Worm (Caenorhabditis elegans): ENCODE data around the gene lpd-9.

DNA sequence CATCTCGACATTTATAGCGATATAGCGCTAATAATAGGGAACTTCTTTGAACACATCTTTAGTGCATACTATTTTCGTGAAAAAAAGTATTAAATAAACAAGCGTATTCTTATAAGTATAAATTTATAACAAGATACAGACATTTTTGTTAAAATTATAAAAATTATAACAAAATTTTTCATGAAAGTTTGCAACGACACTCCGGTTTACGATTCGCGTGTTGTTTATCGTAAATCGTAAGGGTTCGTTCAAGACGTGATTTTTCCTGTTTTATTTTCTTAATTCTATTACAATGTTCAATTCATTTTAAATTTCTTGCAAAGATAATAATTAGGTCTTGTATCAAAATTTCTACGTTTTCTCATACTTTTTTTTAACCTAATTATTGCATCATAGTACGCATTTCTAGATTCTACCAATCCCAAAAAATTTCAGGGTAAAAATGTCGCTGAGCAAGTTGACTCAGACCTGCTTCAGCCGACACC is 19.6 kb downstream of the lpd-9 start, which contains the start of gene scpl-4:
- TF ChIP-seq B0310.2 (tag; optimal IDR thresholded peaks at IDR 0.05) (no peak), flt-1 (GFP tag; IDR thresholded peaks at IDR 0.05) (no peak), pes-1 (GFP tag; IDR thresholded peaks at IDR 0.05) (no peak), ama-1 (optimal IDR thresholded peaks at IDR 0.05) (no peak), scrt-1 (GFP tag; IDR thresholded peaks at IDR 0.05) (no peak), tra-4 (tag; optimal IDR thresholded peaks at IDR 0.05) (no peak), hmbx-1 (tag; optimal IDR thresholded peaks at IDR 0.05) (no peak), ceh-36 (tag; optimal IDR thresholded peaks at IDR 0.05) (no peak), tbx-37 (GFP tag; conservative IDR thresholded peaks at IDR 0.05) (no peak), ceh-13 (GFP tag; optimal IDR thresholded peaks at IDR 0.05) (no peak), aly-1 (tag; optimal IDR thresholded peaks at IDR 0.05) (no peak), F13C5.2 (tag; optimal IDR thresholded peaks at IDR 0.05) (no peak), sea-1 (GFP tag; conservative IDR thresholded peaks at IDR 0.05) (no peak)
